Worm (Caenorhabditis elegans): ENCODE measurements around the gene lap-2.

- TF ChIP-seq ets-4 (GFP tag; optimal IDR thresholded peaks at IDR 0.05) (no peak), athp-1 (tag; optimal IDR thresholded peaks at IDR 0.05) (no peak), T07F8.4 (tag; optimal IDR thresholded peaks at IDR 0.05) (no peak), somi-1 (GFP tag; optimal IDR thresholded peaks at IDR 0.05) (no peak), lin-40 (tag; optimal IDR thresholded peaks at IDR 0.05) (no peak), ZK185.1 (tag; optimal IDR thresholded peaks at IDR 0.05; ENCODE audit: poor library complexity, severe bottlenecking) (no peak), dpff-1 (tag; optimal IDR thresholded peaks at IDR 0.05) (no peak), B0019.2 (GFP tag; conservative IDR thresholded peaks at IDR 0.05) (no peak), ama-1 (optimal IDR thresholded peaks at IDR 0.05) (no peak), ama-1 (GFP tag; optimal IDR thresholded peaks at IDR 0.05) (no peak), snpc-4 (GFP tag; optimal IDR thresholded peaks at IDR 0.05) (no peak), snpc-4 (tag; optimal IDR thresholded peaks at IDR 0.05) (no peak), mcd-1 (GFP tag; IDR thresholded peaks at IDR 0.05) (no peak)
Measured at ce11 chrV:13025283-13025682, 18.2 kb upstream of the lap-2 start.

Measured in whole organism, young adult.